Fruit fly (Drosophila melanogaster) Kc167 (cell line): Measurements from ENCODE around the gene Gr28b.

ENCODE experiments used
- Myc ChIP-seq: fragments of >200 bp; optimal IDR thresholded peaks from 2 replicates; lab custom pipeline; 2017; ENCODE audit warnings: missing external identifiers
- Sin3A ChIP-seq: fragments of >200 bp; optimal IDR thresholded peaks from 2 replicates; lab custom pipeline; 2018; ENCODE audit warnings: missing external identifiers
- h ChIP-seq: fragments of >200 bp; optimal IDR thresholded peaks from 3 replicates; lab custom pipeline; 2018; ENCODE audit warnings: missing external identifiers
- insv ChIP-seq: fragments of >200 bp; optimal IDR thresholded peaks from 3 replicates; lab custom pipeline; 2018; ENCODE audit warnings: missing external identifiers
- psq ChIP-seq: fragments of >200 bp; optimal IDR thresholded peaks from 2 replicates; lab custom pipeline; 2017; ENCODE audit warnings: missing external identifiers
- ttk ChIP-seq: sonication (Bioruptor generic); optimal IDR thresholded peaks from 2 replicates; lab custom pipeline; 2017; ENCODE audit warnings: missing external identifiers

Gene Gr28b

dm6 chr2L:7462147-7462546, at the start of gene Gr28b:
TSS of gene Gr28b (minus strand) at chr2L:7462247.
- TF ChIP-seq psq (lab: Kevin White, UChicago) (no peak), h (lab: Kevin White, UChicago) (no peak), Myc (lab: Kevin White, UChicago) (no peak), Sin3A (lab: Kevin White, UChicago) (no peak), insv (no peak), ttk (lab: Kevin White, UChicago) (no peak)

dm6 chr2L:7508867-7509266, 46.8 kb upstream of the Gr28b start:
- TF ChIP-seq Sin3A (lab: Kevin White, UChicago) (no peak), h (lab: Kevin White, UChicago) (no peak), Myc (lab: Kevin White, UChicago) (no peak), ttk (lab: Kevin White, UChicago) (no peak), psq (lab: Kevin White, UChicago) (no peak), insv (no peak)

- TF ChIP-seq Myc (lab: Kevin White, UChicago) = no peak
Observed at dm6 chr2L:7508463-7508862, 46.4 kb upstream of the Gr28b start.

dm6 chr2L:7507447-7507846, 45.4 kb upstream of the Gr28b start:
- TF ChIP-seq insv (no peak), Myc (lab: Kevin White, UChicago) (no peak), Sin3A (lab: Kevin White, UChicago) (no peak), psq (lab: Kevin White, UChicago) (no peak), ttk (lab: Kevin White, UChicago) (no peak)

- TF ChIP-seq psq (lab: Kevin White, UChicago) = no peak
- no peak for TF ChIP-seq Sin3A (lab: Kevin White, UChicago)
- TF ChIP-seq h (lab: Kevin White, UChicago) = no peak
- TF ChIP-seq Myc (lab: Kevin White, UChicago) = no peak
- no peak for TF ChIP-seq insv
- no peak for TF ChIP-seq ttk (lab: Kevin White, UChicago)
Observed at dm6 chr2L:7505976-7506375, 43.9 kb upstream of the Gr28b start.

DNA sequence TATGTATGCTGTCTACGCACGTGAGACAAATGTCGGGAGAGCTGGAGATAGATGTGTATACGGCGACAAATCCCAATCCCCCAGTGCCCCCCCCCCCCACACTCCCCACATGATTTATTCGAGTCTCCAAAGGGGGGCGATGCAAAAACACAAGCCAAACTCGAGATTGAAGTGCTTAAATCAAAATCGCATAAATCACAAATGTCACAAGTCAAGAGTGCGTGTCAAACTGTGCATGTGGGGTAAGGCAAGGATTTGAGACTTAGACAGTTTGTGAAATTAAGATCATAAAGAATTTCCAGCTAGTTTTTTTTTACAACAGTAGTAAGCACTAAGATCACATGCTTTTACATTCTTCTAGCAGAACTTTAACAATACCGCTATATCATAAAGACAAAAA, 42.5 kb upstream of the Gr28b start:
- TF ChIP-seq Sin3A (lab: Kevin White, UChicago) (no peak), psq (lab: Kevin White, UChicago) (no peak), h (lab: Kevin White, UChicago) (no peak), insv (no peak), Myc (lab: Kevin White, UChicago) (no peak), ttk (lab: Kevin White, UChicago) (no peak)

- TF ChIP-seq ttk (lab: Kevin White, UChicago) (no peak), insv (no peak), Myc (lab: Kevin White, UChicago) (no peak), Sin3A (lab: Kevin White, UChicago) (no peak), psq (lab: Kevin White, UChicago) (no peak), h (lab: Kevin White, UChicago) (no peak)
Observed at dm6 chr2L:7503719-7504118, 41.7 kb upstream of the Gr28b start.

dm6 chr2L:7501743-7502142, 39.7 kb upstream of the Gr28b start:
- TF ChIP-seq psq (lab: Kevin White, UChicago) = no peak
- TF ChIP-seq ttk (lab: Kevin White, UChicago) = no peak
- TF ChIP-seq Myc (lab: Kevin White, UChicago) = no peak
- TF ChIP-seq insv = no peak
- TF ChIP-seq h (lab: Kevin White, UChicago) = no peak
- TF ChIP-seq Sin3A (lab: Kevin White, UChicago) = no peak

- TF ChIP-seq Myc (lab: Kevin White, UChicago) (no peak), ttk (lab: Kevin White, UChicago) (no peak), Sin3A (lab: Kevin White, UChicago) (no peak), psq (lab: Kevin White, UChicago) (no peak), insv (no peak), h (lab: Kevin White, UChicago) (no peak)
Observed at dm6 chr2L:7498208-7498607, 36.2 kb upstream of the Gr28b start.

- TF ChIP-seq h (lab: Kevin White, UChicago) (no peak), psq (lab: Kevin White, UChicago) (no peak), ttk (lab: Kevin White, UChicago) (no peak), Sin3A (lab: Kevin White, UChicago) (no peak), Myc (lab: Kevin White, UChicago) (no peak), insv (no peak)
Observed at dm6 chr2L:7497265-7497664, 35.2 kb upstream of the Gr28b start, which contains the start of gene Obp28a. TSS of gene Obp28a (minus strand) at chr2L:7497365.

DNA sequence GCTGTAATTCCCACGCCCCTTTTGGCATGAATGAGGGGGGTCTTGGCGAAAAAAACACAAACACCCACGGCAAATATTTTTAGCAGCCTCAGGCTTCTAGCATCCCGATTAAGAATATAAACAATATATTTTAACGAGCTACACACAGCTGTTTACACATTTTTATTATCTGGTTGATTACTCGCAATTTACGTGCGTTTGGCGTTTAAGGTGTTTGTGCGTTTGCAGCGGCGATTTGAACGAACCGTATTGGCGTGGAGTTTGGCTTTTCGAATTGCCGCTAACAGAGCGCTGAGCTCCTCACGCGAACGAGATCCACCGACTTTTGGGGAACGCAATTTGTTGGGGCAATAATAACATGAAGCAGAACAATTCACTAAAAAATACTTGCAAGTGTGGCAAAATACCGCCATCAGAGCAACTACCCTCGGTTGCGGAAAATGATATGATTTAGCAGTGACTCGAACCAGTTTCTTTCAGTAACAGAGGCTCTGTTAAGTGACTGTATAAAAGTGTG, 34.0 kb upstream of the Gr28b start, which contains the start of gene Ziz:
Ziz (minus strand) TSS at position 321 of the 517 bp plus-strand sequence.
- TF ChIP-seq ttk (lab: Kevin White, UChicago) = no peak
- TF ChIP-seq Myc (lab: Kevin White, UChicago) = no peak
- no peak for TF ChIP-seq psq (lab: Kevin White, UChicago)
- TF ChIP-seq insv = no peak
- TF ChIP-seq h (lab: Kevin White, UChicago) = no peak
- no peak for TF ChIP-seq Sin3A (lab: Kevin White, UChicago)

DNA sequence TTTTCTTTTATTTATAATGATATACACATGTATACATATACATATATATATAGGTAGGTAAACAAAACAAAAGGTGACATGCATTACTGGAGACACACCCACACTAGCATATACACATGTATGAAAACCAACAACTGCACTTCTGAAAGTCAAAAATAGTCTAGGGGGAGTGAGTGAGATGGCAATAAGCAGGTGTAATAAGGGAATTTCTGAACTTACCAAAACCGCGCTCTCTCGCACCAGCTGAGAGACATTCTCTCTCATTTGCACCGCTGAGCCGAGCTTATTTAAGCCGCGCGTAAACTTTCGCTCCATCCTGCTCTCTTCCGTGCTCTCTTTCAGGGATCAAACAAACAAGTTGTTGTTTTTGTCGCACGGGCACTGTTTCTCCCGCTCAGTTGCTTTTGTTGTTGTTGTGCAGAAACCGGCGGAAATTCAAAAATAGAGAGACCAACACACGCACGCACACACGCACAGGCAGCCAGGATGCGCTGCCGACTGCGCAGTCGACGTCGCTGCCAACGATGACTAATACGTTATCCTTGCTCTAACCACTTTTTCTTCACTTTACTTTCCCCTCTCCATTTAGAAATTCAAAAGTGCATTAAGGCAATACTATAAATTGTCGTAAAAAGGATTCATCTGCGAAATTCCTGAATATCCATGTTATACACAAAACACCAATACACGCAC, 33.4 kb upstream of the Gr28b start:
- no peak for TF ChIP-seq h (lab: Kevin White, UChicago)
- no peak for TF ChIP-seq Sin3A (lab: Kevin White, UChicago)
- no peak for TF ChIP-seq Myc (lab: Kevin White, UChicago)
- no peak for TF ChIP-seq ttk (lab: Kevin White, UChicago)
- no peak for TF ChIP-seq psq (lab: Kevin White, UChicago)
- no peak for TF ChIP-seq insv
